Worm (Caenorhabditis elegans) whole organism, L4 larva: ENCODE measurements around the gene smg-7.

Experiments used
- D1046.2 ChIP-seq: fragments of 200-800 bp; sonication (Bioruptor generic); IDR thresholded peaks from 2 replicates; pipeline ENCODE4 v1.3.6; 2022; ENCODE audit warnings: missing genetic modification characterization, missing compliant biosample characterization
- F49E8.2 ChIP-seq: sonication (generic microtip); optimal IDR thresholded peaks from 2 replicates; lab custom pipeline; 2016; ENCODE audit warnings: missing compliant biosample characterization, mild to moderate bottlenecking, missing genetic modification characterization, borderline replicate concordance
- T20F7.1 ChIP-seq: fragments of 200-800 bp; sonication (Bioruptor generic); optimal IDR thresholded peaks from 2 replicates; lab custom pipeline; 2018; ENCODE audit warnings: mild to moderate bottlenecking, missing genetic modification characterization, missing compliant biosample characterization
- Y5F2A.4 ChIP-seq: fragments of 200-800 bp; sonication (Bioruptor generic); optimal IDR thresholded peaks from 2 replicates; lab custom pipeline; 2018; ENCODE audit warnings: mild to moderate bottlenecking, missing genetic modification characterization, missing compliant biosample characterization
- Y75B8A.6 ChIP-seq: fragments of 200-800 bp; sonication (Bioruptor generic); IDR thresholded peaks from 2 replicates; pipeline ENCODE4 v1.3.6; 2022; ENCODE audit warnings: missing genetic modification reagents, missing genetic modification characterization, missing compliant biosample characterization
- ZK337.2 ChIP-seq: fragments of 200-800 bp; sonication (Bioruptor generic); IDR thresholded peaks from 2 replicates; pipeline ENCODE4 v1.3.6; 2022; ENCODE audit warnings: missing genetic modification reagents, missing genetic modification characterization, missing compliant biosample characterization
- aly-2 ChIP-seq: sonication (generic microtip); optimal IDR thresholded peaks from 2 replicates; lab custom pipeline; 2018; ENCODE audit warnings: missing biosample characterization, missing genetic modification characterization
- ama-1 ChIP-seq: fragments of 150-350 bp; optimal IDR thresholded peaks from 2 replicates; lab custom pipeline; 2014; ENCODE audit warnings: inconsistent platforms, mixed read lengths
- arid-1 ChIP-seq: fragments of 200-800 bp; sonication (Bioruptor generic); conservative IDR thresholded peaks from 2 replicates; pipeline ENCODE4 v1.3.6; 2022; ENCODE audit warnings: missing genetic modification reagents, missing genetic modification characterization, missing compliant biosample characterization
- ceh-20 ChIP-seq: fragments of 200-800 bp; sonication (Bioruptor generic); IDR thresholded peaks from 2 replicates; pipeline ENCODE4 v1.3.6; 2022; ENCODE audit warnings: missing genetic modification reagents, missing genetic modification characterization, missing compliant biosample characterization
- ceh-82 ChIP-seq: sonication (generic microtip); optimal IDR thresholded peaks from 2 replicates; lab custom pipeline; 2017; ENCODE audit warnings: missing biosample characterization, missing genetic modification characterization
- daf-12 ChIP-seq: fragments of 150-350 bp; optimal IDR thresholded peaks from 2 replicates; lab custom pipeline; 2014; ENCODE audit warnings: missing biosample characterization, missing genetic modification reagents, missing genetic modification characterization
- daf-16 ChIP-seq, 3 experiments: sonication (generic microtip); optimal IDR thresholded peaks; 2 replicates each; lab custom pipeline; 2016 to 2017; ENCODE audit warnings: missing genetic modification characterization in 3 of 3, missing genetic modification reagents in 3 of 3, mild to moderate bottlenecking in 2 of 3, missing compliant biosample characterization in 2 of 3, missing biosample characterization in 1 of 3, moderate library complexity in 1 of 3
- dmd-6 ChIP-seq: fragments of 200-800 bp; sonication (Bioruptor generic); IDR thresholded peaks from 2 replicates; pipeline ENCODE4 v1.3.6; 2022; ENCODE audit warnings: missing genetic modification reagents, missing genetic modification characterization, missing compliant biosample characterization
- duxl-1 ChIP-seq: sonication (generic microtip); optimal IDR thresholded peaks from 2 replicates; lab custom pipeline; 2016; ENCODE audit warnings: mild to moderate bottlenecking, missing genetic modification characterization, moderate library complexity, missing compliant biosample characterization; ENCODE audit not compliant: poor library complexity
- dve-1 ChIP-seq: sonication (generic microtip); optimal IDR thresholded peaks from 2 replicates; lab custom pipeline; 2017; ENCODE audit warnings: antibody characterized with exemption, mild to moderate bottlenecking, missing genetic modification characterization, missing compliant biosample characterization; ENCODE audit not compliant: insufficient read depth
- fos-1 ChIP-seq: fragments of 150-350 bp; optimal IDR thresholded peaks from 2 replicates; lab custom pipeline; 2014; ENCODE audit warnings: missing biosample characterization, missing genetic modification characterization
- gei-8 ChIP-seq: fragments of 200-800 bp; sonication (Bioruptor generic); optimal IDR thresholded peaks from 2 replicates; lab custom pipeline; 2018; ENCODE audit warnings: mild to moderate bottlenecking, missing genetic modification characterization, missing compliant biosample characterization
- hif-1 ChIP-seq, 2 experiments: sonication (generic microtip); optimal IDR thresholded peaks; 2 replicates each; lab custom pipeline; 2016 to 2017; ENCODE audit warnings: missing compliant biosample characterization in 2 of 2, missing genetic modification characterization in 2 of 2, missing genetic modification reagents in 2 of 2, missing genotype in 2 of 2, mild to moderate bottlenecking in 1 of 2
- hlh-11 ChIP-seq: fragments of 200-800 bp; sonication (Bioruptor generic); optimal IDR thresholded peaks from 2 replicates; lab custom pipeline; 2018; ENCODE audit warnings: mild to moderate bottlenecking, missing genetic modification characterization, missing compliant biosample characterization
- hlh-30 ChIP-seq: sonication (generic microtip); optimal IDR thresholded peaks from 2 replicates; lab custom pipeline; 2017; ENCODE audit warnings: antibody characterized with exemption, mild to moderate bottlenecking, missing genetic modification characterization, missing compliant biosample characterization; ENCODE audit not compliant: insufficient read depth
- hmg-1.1 ChIP-seq: fragments of 200-800 bp; sonication (Bioruptor generic); IDR thresholded peaks from 2 replicates; pipeline ENCODE4 v1.3.6; 2022; ENCODE audit warnings: missing genetic modification reagents, missing genetic modification characterization, missing compliant biosample characterization
- lin-13 ChIP-seq: fragments of 150-350 bp; optimal IDR thresholded peaks from 2 replicates; lab custom pipeline; 2014; ENCODE audit warnings: missing biosample characterization, missing genetic modification reagents, missing genetic modification characterization
- lin-29 ChIP-seq: fragments of 200-800 bp; sonication (Bioruptor generic); IDR thresholded peaks from 2 replicates; pipeline ENCODE4 v1.3.6; 2022; ENCODE audit warnings: missing genetic modification reagents, missing genetic modification characterization, missing compliant biosample characterization
- lin-39 ChIP-seq: fragments of 150-350 bp; optimal IDR thresholded peaks from 2 replicates; lab custom pipeline; 2014; ENCODE audit warnings: missing biosample characterization, missing genetic modification reagents, missing genetic modification characterization
- lsy-2 ChIP-seq, 2 experiments: fragments of 150-350 bp in 1 of 2; sonication (generic microtip) in 1 of 2; optimal IDR thresholded peaks; 2 replicates each; lab custom pipeline; 2014 to 2017; ENCODE audit warnings: missing biosample characterization in 2 of 2, missing genetic modification characterization in 2 of 2
- madf-9 ChIP-seq: fragments of 200-800 bp; sonication (Bioruptor generic); conservative IDR thresholded peaks from 2 replicates; pipeline ENCODE4 v1.3.6; 2022; ENCODE audit warnings: missing genetic modification reagents, missing genetic modification characterization, missing compliant biosample characterization
- mdt-29 ChIP-seq: fragments of 200-800 bp; sonication (Bioruptor generic); IDR thresholded peaks from 2 replicates; pipeline ENCODE4 v1.3.6; 2022; ENCODE audit warnings: missing genetic modification reagents, missing genetic modification characterization, missing compliant biosample characterization
- mep-1 ChIP-seq: fragments of 150-350 bp; sonication (generic microtip); optimal IDR thresholded peaks from 3 replicates; lab custom pipeline; 2014; ENCODE audit warnings: missing biosample characterization, missing genetic modification characterization
- mxl-2 ChIP-seq: fragments of 200-800 bp; sonication (Bioruptor generic); conservative IDR thresholded peaks from 2 replicates; pipeline ENCODE4 v1.3.6; 2022; ENCODE audit warnings: missing genetic modification reagents, missing genetic modification characterization, missing compliant biosample characterization
- mxl-3 ChIP-seq: fragments of 200-800 bp; sonication (Bioruptor generic); optimal IDR thresholded peaks from 2 replicates; lab custom pipeline; 2018; ENCODE audit warnings: mild to moderate bottlenecking, missing genetic modification characterization, missing compliant biosample characterization
- nhr-10 ChIP-seq: fragments of 150-350 bp; optimal IDR thresholded peaks from 2 replicates; lab custom pipeline; 2014; ENCODE audit warnings: missing biosample characterization, missing genetic modification characterization
- nhr-102 ChIP-seq: sonication (generic microtip); optimal IDR thresholded peaks from 2 replicates; lab custom pipeline; 2016; ENCODE audit warnings: mild to moderate bottlenecking, missing genetic modification characterization, moderate library complexity, missing compliant biosample characterization
- nhr-25 ChIP-seq: sonication (generic microtip); optimal IDR thresholded peaks from 2 replicates; lab custom pipeline; 2017; ENCODE audit warnings: missing genetic modification characterization, mild to moderate bottlenecking, missing compliant biosample characterization, antibody characterized with exemption, moderate library complexity, borderline replicate concordance; ENCODE audit not compliant: insufficient read depth
- nhr-41 ChIP-seq: fragments of 200-800 bp; sonication (Bioruptor generic); IDR thresholded peaks from 2 replicates; pipeline ENCODE4 v1.3.6; 2022; ENCODE audit warnings: missing genetic modification reagents, missing genetic modification characterization, missing compliant biosample characterization
- nhr-77 ChIP-seq: fragments of 150-350 bp; optimal IDR thresholded peaks from 2 replicates; lab custom pipeline; 2014; ENCODE audit warnings: missing biosample characterization, missing genetic modification characterization
- saeg-2 ChIP-seq: fragments of 200-800 bp; sonication (Bioruptor generic); IDR thresholded peaks from 2 replicates; pipeline ENCODE4 v1.3.6; 2022; ENCODE audit warnings: missing genetic modification reagents, missing genetic modification characterization, missing compliant biosample characterization
- set-16 ChIP-seq: fragments of 200-800 bp; sonication (Bioruptor generic); IDR thresholded peaks from 2 replicates; pipeline ENCODE4 v1.3.6; 2022; ENCODE audit warnings: missing genetic modification reagents, missing genetic modification characterization, missing compliant biosample characterization
- skn-1 ChIP-seq: fragments of 150-350 bp; optimal IDR thresholded peaks from 2 replicates; lab custom pipeline; 2014; ENCODE audit warnings: missing biosample characterization, missing genetic modification characterization
- snpc-1.2 ChIP-seq: fragments of 200-800 bp; sonication (Bioruptor generic); IDR thresholded peaks from 2 replicates; pipeline ENCODE4 v1.3.6; 2022; ENCODE audit warnings: missing genetic modification reagents, missing genetic modification characterization, missing compliant biosample characterization
- snpc-4 ChIP-seq: fragments of 150-350 bp; optimal IDR thresholded peaks from 2 replicates; lab custom pipeline; 2014; ENCODE audit warnings: missing biosample characterization, missing genetic modification characterization
- spr-1 ChIP-seq: sonication (generic microtip); optimal IDR thresholded peaks from 2 replicates; lab custom pipeline; 2016; ENCODE audit warnings: mild to moderate bottlenecking, missing genetic modification characterization, missing compliant biosample characterization
- tag-97 ChIP-seq: fragments of 200-800 bp; sonication (Bioruptor generic); IDR thresholded peaks from 2 replicates; pipeline ENCODE4 v1.3.6; 2022; ENCODE audit warnings: missing genetic modification characterization, missing compliant biosample characterization
- unc-62 ChIP-seq, 3 experiments: fragments of 150-350 bp in 1 of 3; sonication (generic microtip); optimal IDR thresholded peaks in 2 of 3; peaks in 1 of 3; 1 replicate in 1 of 3; 2 replicates in 2 of 3; lab custom pipeline; 2014 to 2017; ENCODE audit warnings: missing biosample characterization in 3 of 3, missing genetic modification characterization in 3 of 3, missing genetic modification reagents in 3 of 3, missing genotype in 1 of 3
- vab-7 ChIP-seq: fragments of 200-800 bp; sonication (Bioruptor generic); IDR thresholded peaks from 2 replicates; pipeline ENCODE4 v1.3.6; 2022; ENCODE audit warnings: missing genetic modification reagents, missing genetic modification characterization, missing compliant biosample characterization
- zag-1 ChIP-seq: fragments of 150-350 bp; optimal IDR thresholded peaks from 2 replicates; lab custom pipeline; 2014; ENCODE audit warnings: missing biosample characterization, missing genetic modification characterization
- zfp-2 ChIP-seq: sonication (generic microtip); optimal IDR thresholded peaks from 2 replicates; lab custom pipeline; 2016; ENCODE audit warnings: mild to moderate bottlenecking, missing genetic modification characterization, missing compliant biosample characterization
- zfp-3 ChIP-seq: fragments of 200-800 bp; sonication (Bioruptor generic); conservative IDR thresholded peaks from 2 replicates; pipeline ENCODE4 v1.3.6; 2022; ENCODE audit warnings: missing genetic modification reagents, missing genetic modification characterization, missing compliant biosample characterization
- ztf-7 ChIP-seq: fragments of 150-350 bp; optimal IDR thresholded peaks from 2 replicates; lab custom pipeline; 2014; ENCODE audit warnings: missing biosample characterization, missing genetic modification characterization

The smg-7 gene

ce11 chrIV:6756374-6756773 is 14.1 kb upstream of the smg-7 start (continued):
- TF ChIP-seq daf-16 (GFP tag; optimal IDR thresholded peaks at IDR 0.05; lab: Kevin White, UChicago): peak in 1 of 2 experiments; percentile 57
- TF ChIP-seq daf-16 (tag; optimal IDR thresholded peaks at IDR 0.05; lab: Kevin White, UChicago): peak; percentile 90
- TF ChIP-seq zfp-2 (tag; lab: Kevin White, UChicago): peak; percentile 48
- peak; percentile 36 for TF ChIP-seq nhr-10 (tag; lab: Kevin White, UChicago)
- peak; percentile 42; the same call in 1 of the 2 replicates for TF ChIP-seq ceh-20
- peak; percentile 51; the same call in 1 of the 2 replicates for TF ChIP-seq vab-7 (GFP tag; lab: Robert Waterston, UW)
- no peak for TF ChIP-seq zag-1
- TF ChIP-seq dve-1 (tag; lab: Kevin White, UChicago): peak; percentile 92
- TF ChIP-seq D1046.2 (GFP tag; lab: Robert Waterston, UW): 0 out of 2 replicates have a peak, but pooled peaks have one; percentile 53
- peak; percentile 95 for TF ChIP-seq snpc-1.2 (GFP tag; lab: Robert Waterston, UW)
- TF ChIP-seq nhr-102 (tag; lab: Kevin White, UChicago): peak; percentile 81
- TF ChIP-seq F49E8.2 (tag; lab: Kevin White, UChicago): peak; percentile 72
- TF ChIP-seq nhr-25: no peak
- peak; percentile 68 for TF ChIP-seq mxl-3 (GFP tag; lab: Kevin White, UChicago)
- 0 out of 2 replicates have a peak, but pooled peaks have one; percentile 11 for TF ChIP-seq saeg-2
- peak; percentile 59 for TF ChIP-seq T20F7.1 (GFP tag; lab: Kevin White, UChicago)
- TF ChIP-seq lin-39 (tag; lab: Kevin White, UChicago): no peak
- TF ChIP-seq duxl-1: peak; percentile 61
- TF ChIP-seq skn-1 (tag; lab: Kevin White, UChicago): no peak
- 0 out of 2 replicates have a peak, but pooled peaks have one; percentile 36 for TF ChIP-seq mdt-29
- TF ChIP-seq hlh-30 (tag; lab: Kevin White, UChicago): peak; percentile 54
- peak; percentile 59 for TF ChIP-seq ama-1 (lab: Kevin White, UChicago)
- TF ChIP-seq Y75B8A.6 (GFP tag; lab: Robert Waterston, UW): no peak
- TF ChIP-seq nhr-41: no peak
- peak; percentile 54; the same call in 1 of the 2 replicates for TF ChIP-seq zfp-3
- TF ChIP-seq hlh-11: peak; percentile 87
- no peak; the same call in 1 of the 2 replicates for TF ChIP-seq hmg-1.1 (GFP tag; lab: Robert Waterston, UW)
- TF ChIP-seq arid-1: peak; percentile 64; the same call in 1 of the 2 replicates
- no peak for TF ChIP-seq fos-1 (tag; lab: Kevin White, UChicago)
- no peak for TF ChIP-seq Y5F2A.4
- TF ChIP-seq aly-2: no peak

ce11 chrIV:6751213-6751612 is 9.0 kb upstream of the smg-7 start:
- TF ChIP-seq vab-7 (GFP tag; lab: Robert Waterston, UW): no peak
- no peak for TF ChIP-seq ztf-7
- no peak for TF ChIP-seq gei-8 (GFP tag; lab: Kevin White, UChicago)
- no peak for TF ChIP-seq lin-29
- TF ChIP-seq mep-1 (tag; lab: Kevin White, UChicago): no peak
- TF ChIP-seq madf-9 (GFP tag; lab: Robert Waterston, UW): no peak
- no peak for TF ChIP-seq snpc-4
- TF ChIP-seq nhr-77: no peak
- TF ChIP-seq saeg-2: no peak
- no peak for TF ChIP-seq hif-1 (tag; optimal IDR thresholded peaks at IDR 0.05; lab: Kevin White, UChicago)
- TF ChIP-seq tag-97: no peak
- peak; percentile 24 to 25 for TF ChIP-seq lsy-2 (tag; optimal IDR thresholded peaks at IDR 0.05; lab: Kevin White, UChicago)
- no peak for TF ChIP-seq nhr-10 (tag; lab: Kevin White, UChicago)
- no peak for TF ChIP-seq set-16 (GFP tag; lab: Robert Waterston, UW)
- TF ChIP-seq Y5F2A.4: no peak
- no peak for TF ChIP-seq dmd-6
- 0 out of 2 replicates have a peak, but pooled peaks have one; percentile 18 for TF ChIP-seq mxl-2 (GFP tag; lab: Robert Waterston, UW)
- no peak for TF ChIP-seq spr-1 (tag; lab: Kevin White, UChicago)
- no peak for TF ChIP-seq ceh-82
- no peak for TF ChIP-seq zfp-3
- TF ChIP-seq ZK337.2 (GFP tag; lab: Robert Waterston, UW): no peak
- TF ChIP-seq ama-1 (lab: Kevin White, UChicago): no peak
- TF ChIP-seq unc-62 (GFP tag; optimal IDR thresholded peaks at IDR 0.05 in 1 of 2; lab: Kevin White, UChicago): no peak
- no peak for TF ChIP-seq unc-62 (tag; optimal IDR thresholded peaks at IDR 0.05; lab: Kevin White, UChicago)
- no peak for TF ChIP-seq lin-13 (GFP tag; lab: Kevin White, UChicago)
- TF ChIP-seq arid-1: no peak
- TF ChIP-seq daf-12: no peak
